Worm (Caenorhabditis elegans): ENCODE data around the gene Y116F11B.9.

Y116F11B.9 gene

DNA sequence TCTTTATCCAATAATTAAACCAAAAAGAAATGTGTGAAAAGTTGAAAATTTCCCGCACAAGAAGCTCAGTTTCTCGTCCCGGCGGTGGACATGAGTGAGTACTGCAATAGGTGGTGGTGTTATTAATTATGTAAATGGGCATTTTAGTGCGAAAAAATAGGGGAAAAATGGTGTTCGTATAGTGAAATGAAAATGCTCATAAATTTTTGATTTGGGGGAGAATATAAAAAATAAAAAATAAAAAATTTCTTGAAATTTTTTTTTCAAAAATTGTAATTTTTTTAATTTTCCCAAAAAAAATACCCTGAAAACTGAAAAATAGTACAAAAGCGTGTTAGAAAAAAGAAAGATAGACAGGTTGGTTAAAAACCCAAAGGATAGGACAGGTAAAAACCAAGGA, 27.5 kb upstream of the Y116F11B.9 start, which contains the start of gene gly-4:
TSS of gene gly-4 (minus strand) at position 101 of the 400 bp plus-strand sequence.
- TF ChIP-seq ceh-58 (GFP tag; IDR thresholded peaks at IDR 0.05) (no peak), F57C9.4 (tag; optimal IDR thresholded peaks at IDR 0.05) (no peak), rpc-1 (optimal IDR thresholded peaks at IDR 0.05) (no peak), rpc-1 (tag; optimal IDR thresholded peaks at IDR 0.05) (no peak), aptf-2 (GFP tag; conservative IDR thresholded peaks at IDR 0.05) (no peak), C17E4.6 (GFP tag; IDR thresholded peaks at IDR 0.05) (no peak), attf-6 (GFP tag; IDR thresholded peaks at IDR 0.05) (no peak), nhr-27 (tag; optimal IDR thresholded peaks at IDR 0.05) (no peak), ztf-18 (tag; optimal IDR thresholded peaks at IDR 0.05) (no peak), akir-1 (GFP tag; optimal IDR thresholded peaks at IDR 0.05) (no peak), ztf-3 (GFP tag; optimal IDR thresholded peaks at IDR 0.05) (no peak), zim-3 (tag; optimal IDR thresholded peaks at IDR 0.05) (no peak), ama-1 (optimal IDR thresholded peaks at IDR 0.05) (no peak), ama-1 (GFP tag; optimal IDR thresholded peaks at IDR 0.05) (no peak), ztf-26 (tag; optimal IDR thresholded peaks at IDR 0.05) (no peak), Y53G8AR.9 (GFP tag; conservative IDR thresholded peaks at IDR 0.05) (no peak)

DNA sequence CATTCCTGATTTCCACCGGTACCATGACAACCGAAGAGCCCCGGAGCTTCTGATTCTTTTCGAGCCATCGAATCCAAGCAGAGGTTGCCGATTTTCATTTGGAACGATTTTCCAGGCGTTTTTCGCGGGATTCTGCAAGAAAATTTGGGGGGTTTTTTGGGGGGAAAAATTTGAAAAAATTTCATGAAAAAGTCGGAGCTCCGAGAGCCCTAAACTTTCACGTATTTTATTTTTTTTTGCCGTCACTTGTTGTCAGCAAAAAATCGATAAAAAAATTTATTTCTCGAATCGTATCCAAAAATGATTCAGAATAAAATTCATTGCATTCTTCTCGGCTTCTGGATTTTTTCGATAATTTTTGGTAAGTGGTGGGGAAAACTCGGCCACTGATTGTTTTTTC, 15.1 kb upstream of the Y116F11B.9 start, which contains the start of gene Y116F11B.13:
TSS of gene Y116F11B.13 (plus strand) at position 301 of the 400 bp plus-strand sequence.
- TF ChIP-seq tbx-9 (tag; optimal IDR thresholded peaks at IDR 0.05; ENCODE audit: borderline replicate concordance) (no peak), ama-1 (optimal IDR thresholded peaks at IDR 0.05) (no peak), ama-1 (GFP tag; optimal IDR thresholded peaks at IDR 0.05) (no peak)

DNA sequence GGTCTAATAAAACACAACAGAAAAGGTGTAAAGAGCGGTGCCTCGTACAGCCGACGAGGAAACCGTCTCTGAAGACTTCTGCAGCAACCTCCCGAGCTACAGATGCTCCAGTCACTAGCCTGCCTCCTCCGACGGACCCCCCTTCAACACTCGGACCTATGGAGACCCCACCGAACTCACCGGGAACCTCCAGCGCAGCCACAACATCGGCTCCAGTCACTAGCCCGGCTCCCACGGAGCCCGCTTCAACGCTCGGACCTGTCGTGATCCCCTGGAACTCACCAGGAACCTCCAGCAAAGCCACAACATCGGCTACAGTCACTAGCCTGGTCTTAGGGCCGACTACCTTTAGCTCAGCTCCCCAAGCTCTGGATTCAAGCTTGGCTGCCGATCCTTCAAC, 7.6 kb downstream of the Y116F11B.9 start:
- TF ChIP-seq ZK185.1 (tag; optimal IDR thresholded peaks at IDR 0.05; ENCODE audit: poor library complexity, severe bottlenecking) (no peak), egrh-3 (GFP tag; IDR thresholded peaks at IDR 0.05) (peak; percentile 81), F23B12.7 (tag; optimal IDR thresholded peaks at IDR 0.05; ENCODE audit: insufficient read depth) (no peak), somi-1 (GFP tag; optimal IDR thresholded peaks at IDR 0.05) (no peak), attf-5 (GFP tag; optimal IDR thresholded peaks at IDR 0.05) (no peak), mxl-1 (tag; optimal IDR thresholded peaks at IDR 0.05) (no peak), F22D6.2 (tag; optimal IDR thresholded peaks at IDR 0.05) (no peak), lin-54 (GFP tag; optimal IDR thresholded peaks at IDR 0.05) (no peak), dpl-1 (GFP tag; optimal IDR thresholded peaks at IDR 0.05) (no peak)

DNA sequence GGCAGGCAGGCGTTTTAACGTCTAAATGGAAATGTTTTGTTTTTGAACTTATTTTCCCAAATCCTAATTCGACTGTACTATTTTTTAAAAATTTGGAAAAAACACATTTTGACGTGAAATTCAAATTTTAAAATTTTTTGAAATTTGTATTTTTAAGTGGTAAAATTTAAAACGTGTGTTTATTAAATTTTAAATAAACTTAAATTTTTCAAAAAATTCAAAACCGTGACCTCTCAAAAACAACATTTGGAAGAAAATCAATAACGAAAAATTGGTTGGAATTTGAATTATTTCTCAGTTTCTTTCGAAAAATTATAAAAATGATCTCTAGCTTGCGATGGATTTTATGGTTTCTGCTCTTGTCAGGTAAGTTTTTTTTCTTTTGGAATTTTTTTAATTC, 10.4 kb downstream of the Y116F11B.9 start, which contains the start of gene Y116F11B.8:
TSS of gene Y116F11B.8 (plus strand) at position 301 of the 400 bp plus-strand sequence.
- TF ChIP-seq zfh-2 (GFP tag; conservative IDR thresholded peaks at IDR 0.05) (no peak), him-1 (tag; optimal IDR thresholded peaks at IDR 0.05) (no peak), chd-7 (tag; optimal IDR thresholded peaks at IDR 0.05) (no peak), madf-6 (GFP tag; IDR thresholded peaks at IDR 0.05) (no peak), ama-1 (optimal IDR thresholded peaks at IDR 0.05) (no peak), ama-1 (GFP tag; optimal IDR thresholded peaks at IDR 0.05) (no peak), ceh-58 (GFP tag; IDR thresholded peaks at IDR 0.05) (no peak), B0035.1 (tag; optimal IDR thresholded peaks at IDR 0.05) (no peak), Y53F4B.3 (GFP tag; IDR thresholded peaks at IDR 0.05) (no peak), snpc-1.1 (tag; optimal IDR thresholded peaks at IDR 0.05; ENCODE audit: insufficient read depth) (no peak), ztf-28 (GFP tag; IDR thresholded peaks at IDR 0.05) (no peak), K12H6.12 (tag; optimal IDR thresholded peaks at IDR 0.05) (no peak), nfyb-1 (GFP tag; IDR thresholded peaks at IDR 0.05) (no peak), hlh-12 (tag; optimal IDR thresholded peaks at IDR 0.05) (no peak)
